Fruit fly (Drosophila melanogaster): ENCODE results near the gene CG3792.

Gene CG3792

DNA sequence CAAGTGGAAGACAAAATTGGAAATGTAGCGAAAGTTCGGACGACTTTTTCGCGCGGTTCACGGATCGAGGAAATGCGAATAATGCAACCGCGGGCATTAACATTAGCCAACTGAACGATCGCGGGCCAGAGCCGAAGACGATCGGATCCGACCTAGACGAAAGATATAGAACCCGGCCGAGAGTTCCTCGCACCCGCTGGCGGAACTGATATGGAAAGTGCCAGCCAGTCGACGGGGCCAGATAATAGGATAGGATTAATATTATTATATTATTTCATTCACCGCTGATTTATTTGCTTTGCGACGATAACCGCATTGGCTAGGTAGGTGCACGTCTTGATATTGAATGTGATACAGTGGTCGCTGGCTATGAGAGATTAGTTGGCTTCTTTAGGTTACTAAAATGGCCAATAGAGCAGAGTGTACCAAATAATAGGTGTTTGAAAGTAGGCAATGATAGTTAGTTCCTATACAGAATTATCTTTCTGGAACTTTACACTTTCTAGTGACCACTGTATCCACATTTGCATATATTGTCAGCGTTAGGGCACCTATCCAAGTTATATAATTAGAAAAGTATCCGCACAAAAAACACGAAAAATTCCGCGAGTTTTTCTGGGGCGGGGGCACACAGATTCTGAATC is 22.4 kb downstream of the CG3792 start (continued):
- TF ChIP-seq CG7786 (GFP tag; optimal IDR thresholded peaks at IDR 0.05) (peak; percentile 58), Fer2 (tag; optimal IDR thresholded peaks at IDR 0.05) (peak; percentile 40), NC2α (GFP tag; optimal IDR thresholded peaks at IDR 0.05) (peak; percentile 14), lov (optimal IDR thresholded peaks at IDR 0.05) (no peak), lov (GFP tag; IDR thresholded peaks at IDR 0.05) (0 out of 3 replicates have a peak, but pooled peaks have one; percentile 55), dmrt99B (tag; optimal IDR thresholded peaks at IDR 0.05) (peak; percentile 71), da (GFP tag; optimal IDR thresholded peaks at IDR 0.05) (no peak), CG6689 (GFP tag; IDR thresholded peaks at IDR 0.05) (peak; percentile 76), BtbVII (GFP tag; optimal IDR thresholded peaks at IDR 0.05) (peak; percentile 70), CG2889 (GFP tag; IDR thresholded peaks at IDR 0.05) (peak; percentile 77; the same call in 2 of the 3 replicates), cas (GFP tag; IDR thresholded peaks at IDR 0.05) (no peak), CG17385 (GFP tag; optimal IDR thresholded peaks at IDR 0.05) (peak; percentile 60), CG34376 (GFP tag; optimal IDR thresholded peaks at IDR 0.05) (peak; percentile 42), tap (tag; optimal IDR thresholded peaks at IDR 0.05) (peak; percentile 69), Antp (GFP tag; optimal IDR thresholded peaks at IDR 0.05) (peak; percentile 57), YL-1 (GFP tag; optimal IDR thresholded peaks at IDR 0.05) (no peak), sc (optimal IDR thresholded peaks at IDR 0.05) (no peak), sc (GFP tag; optimal IDR thresholded peaks at IDR 0.05) (peak; percentile 57), CG8290 (GFP tag; optimal IDR thresholded peaks at IDR 0.05) (no peak), CG8290 (tag; optimal IDR thresholded peaks at IDR 0.05) (peak; percentile 75 to 90), CG16863 (GFP tag; optimal IDR thresholded peaks at IDR 0.05) (peak; percentile 55), chn (GFP tag; optimal IDR thresholded peaks at IDR 0.05) (peak; percentile 49), trem (tag; optimal IDR thresholded peaks at IDR 0.05) (peak; percentile 24), grn (GFP tag; optimal IDR thresholded peaks at IDR 0.05) (peak; percentile 41), CG17361 (GFP tag; IDR thresholded peaks at IDR 0.05) (peak; percentile 15; the same call in 1 of the 3 replicates), ase (GFP tag; IDR thresholded peaks at IDR 0.05) (peak; percentile 67), ind (GFP tag; optimal IDR thresholded peaks at IDR 0.05) (peak; percentile 83), CG7928 (GFP tag; optimal IDR thresholded peaks at IDR 0.05) (peak; percentile 23), unpg (GFP tag; optimal IDR thresholded peaks at IDR 0.05) (peak; percentile 73), al (GFP tag; IDR thresholded peaks at IDR 0.05) (peak; percentile 25; the same call in 1 of the 2 replicates), vfl (GFP tag; optimal IDR thresholded peaks at IDR 0.05) (peak; percentile 19), bigmax (GFP tag; optimal IDR thresholded peaks at IDR 0.05) (no peak), ara (GFP tag; IDR thresholded peaks at IDR 0.05) (peak; percentile 78), CG5180 (GFP tag; optimal IDR thresholded peaks at IDR 0.05) (peak; percentile 22), dati (GFP tag; IDR thresholded peaks at IDR 0.05) (0 out of 2 replicates have a peak, but pooled peaks have one; percentile 49), CG10321 (GFP tag; IDR thresholded peaks at IDR 0.05) (no peak), Dfd (GFP tag; optimal IDR thresholded peaks at IDR 0.05) (no peak), Hr51 (GFP tag; optimal IDR thresholded peaks at IDR 0.05) (peak; percentile 36 to 64), CG15696 (tag; optimal IDR thresholded peaks at IDR 0.05) (peak; percentile 76), CG32772 (GFP tag; IDR thresholded peaks at IDR 0.05) (peak; percentile 49), slou (GFP tag; optimal IDR thresholded peaks at IDR 0.05) (peak; percentile 27), CG18764 (GFP tag; optimal IDR thresholded peaks at IDR 0.05) (peak; percentile 42), vnd (GFP tag; IDR thresholded peaks at IDR 0.05; ENCODE audit: partially characterized antibody) (no peak), Bgb (GFP tag; IDR thresholded peaks at IDR 0.05; ENCODE audit: partially characterized antibody) (no peak), her (GFP tag; optimal IDR thresholded peaks at IDR 0.05) (peak; percentile 29), CG9932 (GFP tag; IDR thresholded peaks at IDR 0.05) (peak; percentile 73), CG9727 (GFP tag; optimal IDR thresholded peaks at IDR 0.05) (peak; percentile 67), ab (GFP tag; optimal IDR thresholded peaks at IDR 0.05) (no peak), eyg (GFP tag; optimal IDR thresholded peaks at IDR 0.05) (peak; percentile 19), ssp (GFP tag; IDR thresholded peaks at IDR 0.05) (peak; percentile 44; the same call in 1 of the 2 replicates), CG4360 (GFP tag; IDR thresholded peaks at IDR 0.05) (no peak)
